Worm (Caenorhabditis elegans): ENCODE results near the gene bud-13.
"Not testable (repeated sequence)": the region's sequence is repeated elsewhere in the genome, so short reads cannot be mapped to it uniquely, and the experiment has no call there.

ce11 chrIII:9005905-9006372, 38.4 kb upstream of the bud-13 start, which contains the start of gene rab-6.1:
- not testable (repeated sequence) for TF ChIP-seq aly-2 (tag; optimal IDR thresholded peaks at IDR 0.05); lin-15B (tag; optimal IDR thresholded peaks at IDR 0.05); fos-1 (tag; optimal IDR thresholded peaks at IDR 0.05); jun-1 (tag; optimal IDR thresholded peaks at IDR 0.05); snpc-4 (tag; optimal IDR thresholded peaks at IDR 0.05); ctbp-1 (GFP tag; IDR thresholded peaks at IDR 0.05); mdl-1 (tag; optimal IDR thresholded peaks at IDR 0.05); pqm-1 (tag; optimal IDR thresholded peaks at IDR 0.05); ceh-44 (GFP tag; IDR thresholded peaks at IDR 0.05); ces-1 (GFP tag; optimal IDR thresholded peaks at IDR 0.05)

Measured in whole organism, L4 larva.